Fruit fly (Drosophila melanogaster) whole organism, pupa: ENCODE measurements around the gene Suv3.

Experiments
- CG10348 ChIP-seq: fragments of 200-800 bp; sonication (Bioruptor generic); IDR thresholded peaks from 2 replicates; pipeline ENCODE4 v1.3.6; 2022; ENCODE audit warnings: missing biosample characterization, missing genetic modification characterization
- CG17806 ChIP-seq: fragments of 200-800 bp; sonication (Bioruptor generic); optimal IDR thresholded peaks from 2 replicates; lab custom pipeline; 2018; ENCODE audit warnings: missing biosample characterization, mild to moderate bottlenecking, missing genetic modification characterization, moderate library complexity
- CG34367 ChIP-seq: fragments of 200-800 bp; sonication (Bioruptor generic); optimal IDR thresholded peaks from 2 replicates; lab custom pipeline; 2018; ENCODE audit warnings: missing biosample characterization, mild to moderate bottlenecking, missing genetic modification characterization
- CG8159 ChIP-seq: fragments of 200-800 bp; sonication (Bioruptor generic); optimal IDR thresholded peaks from 3 replicates; lab custom pipeline; 2018; ENCODE audit warnings: missing biosample characterization, mild to moderate bottlenecking, missing genetic modification characterization, moderate library complexity
- D1 ChIP-seq: fragments of 200-800 bp; sonication (Bioruptor generic); optimal IDR thresholded peaks from 2 replicates; lab custom pipeline; 2018; ENCODE audit warnings: missing biosample characterization, mild to moderate bottlenecking, missing genetic modification characterization, moderate library complexity
- EcR ChIP-seq: fragments of 200-800 bp; sonication (Bioruptor generic); optimal IDR thresholded peaks from 3 replicates; lab custom pipeline; 2019; ENCODE audit warnings: missing biosample characterization, missing genetic modification characterization, mild to moderate bottlenecking, moderate library complexity, missing genetic modification reagents
- Snoo ChIP-seq: fragments of 200-800 bp; sonication (Bioruptor generic); optimal IDR thresholded peaks from 3 replicates; lab custom pipeline; 2017; ENCODE audit warnings: missing biosample characterization, mild to moderate bottlenecking, missing genetic modification characterization, inconsistent platforms
- gl ChIP-seq: fragments of 200-800 bp; sonication (Bioruptor generic); optimal IDR thresholded peaks from 2 replicates; lab custom pipeline; 2018; ENCODE audit warnings: missing biosample characterization, mild to moderate bottlenecking, missing genetic modification characterization

- TF ChIP-seq EcR (GFP tag; lab: Kevin White, UChicago) (no peak), CG8159 (tag; lab: Kevin White, UChicago) (no peak), D1 (tag; lab: Kevin White, UChicago) (no peak), gl (tag; lab: Kevin White, UChicago) (no peak), Snoo (tag; lab: Kevin White, UChicago) (no peak), CG34367 (tag; lab: Kevin White, UChicago) (no peak), CG10348 (GFP tag; lab: Robert Waterston, UW) (no peak), CG17806 (tag; lab: Kevin White, UChicago) (no peak)
These were observed 28.8 kb downstream of the Suv3 start for dm6 chr3R:4340174-4340573.
